Worm (Caenorhabditis elegans): ENCODE results near the gene Y53F4B.24.

The Y53F4B.24 gene

DNA sequence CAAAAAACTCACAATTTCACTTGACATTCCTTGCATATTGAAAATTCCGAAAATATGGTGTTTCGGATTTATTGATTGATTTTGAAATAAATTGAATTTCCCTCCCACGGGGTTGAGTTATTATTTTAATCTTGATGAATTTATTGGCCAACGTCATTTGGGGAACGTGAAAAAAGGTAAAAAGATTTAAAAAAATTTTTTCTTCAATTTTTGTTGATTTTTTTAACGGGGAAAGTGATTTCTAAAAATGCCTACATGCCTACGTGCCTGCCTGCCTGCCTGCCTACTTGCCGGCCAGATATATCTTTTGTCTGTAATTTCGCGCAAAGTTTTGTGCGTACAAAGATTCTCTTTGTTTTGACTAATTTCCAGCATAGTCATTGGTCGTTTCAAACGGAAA lies at the start of gene Y53F4B.24:
Gene Y53F4B.24 (minus strand): TSS at position 101 of the 400 bp plus-strand sequence.
- TF ChIP-seq ama-1 (optimal IDR thresholded peaks at IDR 0.05) (no peak), nhr-11 (tag; optimal IDR thresholded peaks at IDR 0.05) (no peak), elt-2 (tag; optimal IDR thresholded peaks at IDR 0.05) (no peak), ceh-48 (tag; optimal IDR thresholded peaks at IDR 0.05) (no peak), pat-9 (tag; optimal IDR thresholded peaks at IDR 0.05) (no peak), ceh-2 (tag; optimal IDR thresholded peaks at IDR 0.05) (no peak), ztf-16 (tag; optimal IDR thresholded peaks at IDR 0.05) (no peak), fkh-6 (tag; optimal IDR thresholded peaks at IDR 0.05) (no peak), pax-1 (tag; optimal IDR thresholded peaks at IDR 0.05) (no peak), hlh-13 (GFP tag; optimal IDR thresholded peaks at IDR 0.05) (no peak), pqm-1 (tag; optimal IDR thresholded peaks at IDR 0.05) (no peak), nhr-232 (tag; optimal IDR thresholded peaks at IDR 0.05) (no peak), gmeb-2 (tag; optimal IDR thresholded peaks at IDR 0.05) (no peak)

DNA sequence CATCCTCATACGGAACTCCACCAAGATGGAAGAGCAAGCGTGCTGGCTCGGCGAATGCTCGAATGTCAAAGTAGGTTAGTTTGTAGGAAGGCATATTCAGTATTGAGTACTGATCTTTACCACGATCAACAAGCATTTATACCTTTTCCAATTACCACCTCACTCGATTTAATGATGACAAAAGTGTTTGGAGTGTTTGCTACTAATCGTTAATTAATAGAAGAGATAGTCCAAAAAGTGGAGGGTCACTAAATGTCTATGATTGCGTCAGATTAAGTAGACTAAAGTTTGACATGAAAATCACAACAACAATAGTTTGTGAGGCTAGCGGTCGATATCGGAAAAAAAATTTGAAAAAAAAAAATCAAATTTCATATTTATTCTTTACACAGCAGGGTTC lies 48.9 kb upstream of the Y53F4B.24 start, which contains the start of gene gst-34:
Gene gst-34 (minus strand): TSS at position 101 of the 400 bp plus-strand sequence.
- no peak for TF ChIP-seq ceh-22 (tag; optimal IDR thresholded peaks at IDR 0.05)
- no peak for TF ChIP-seq ceh-14 (tag; optimal IDR thresholded peaks at IDR 0.05)
- no peak for TF ChIP-seq ama-1 (optimal IDR thresholded peaks at IDR 0.05)
- TF ChIP-seq ceh-6 (GFP tag; optimal IDR thresholded peaks at IDR 0.05) = no peak
- TF ChIP-seq fkh-10 (GFP tag; optimal IDR thresholded peaks at IDR 0.05) = no peak
- no peak for TF ChIP-seq zip-5 (tag; optimal IDR thresholded peaks at IDR 0.05)
- no peak for TF ChIP-seq pat-9 (tag; optimal IDR thresholded peaks at IDR 0.05)
- no peak for TF ChIP-seq ceh-31 (tag; optimal IDR thresholded peaks at IDR 0.05)
- TF ChIP-seq sox-2 (GFP tag; IDR thresholded peaks at IDR 0.05) = no peak
- TF ChIP-seq K09A11.1 (tag; optimal IDR thresholded peaks at IDR 0.05; ENCODE audit: insufficient read depth) = no peak
- no peak for TF ChIP-seq ttx-3 (tag; optimal IDR thresholded peaks at IDR 0.05)
- TF ChIP-seq ceh-24 (tag; optimal IDR thresholded peaks at IDR 0.05) = no peak
- TF ChIP-seq pag-3 (tag; optimal IDR thresholded peaks at IDR 0.05; ENCODE audit: borderline replicate concordance) = no peak
- TF ChIP-seq lim-6 (tag; optimal IDR thresholded peaks at IDR 0.05) = no peak
- TF ChIP-seq hlh-13 (GFP tag; optimal IDR thresholded peaks at IDR 0.05) = no peak
- no peak for TF ChIP-seq F13H6.1 (tag; optimal IDR thresholded peaks at IDR 0.05)
- no peak for TF ChIP-seq ceh-9 (tag; optimal IDR thresholded peaks at IDR 0.05)
- no peak for TF ChIP-seq tbx-7 (tag; optimal IDR thresholded peaks at IDR 0.05)
- no peak for TF ChIP-seq pqm-1 (tag; optimal IDR thresholded peaks at IDR 0.05)
- TF ChIP-seq Y22D7AL.16 (tag; optimal IDR thresholded peaks at IDR 0.05) = no peak

DNA sequence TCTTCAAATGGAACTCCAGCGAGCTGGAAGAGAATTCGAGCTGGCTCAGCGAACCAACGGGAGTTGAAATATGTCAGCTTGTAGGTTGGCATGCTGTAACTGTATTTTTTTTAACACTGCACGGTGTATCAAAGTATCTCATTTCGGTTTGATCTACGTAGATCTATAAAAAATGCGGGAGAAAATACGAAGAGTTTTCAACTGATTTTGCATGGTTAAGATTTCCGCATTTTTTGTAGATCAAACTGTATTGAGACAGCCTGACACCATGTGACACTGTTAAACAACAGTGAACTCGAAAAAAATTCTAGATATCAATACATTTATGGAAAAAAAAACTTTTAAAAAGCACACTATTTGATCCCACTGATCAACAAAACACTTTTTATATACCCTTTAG lies 44.3 kb upstream of the Y53F4B.24 start, which contains the start of gene gst-32:
Gene gst-32 (minus strand): TSS at position 101 of the 400 bp plus-strand sequence.
- TF ChIP-seq ttx-3 (tag; optimal IDR thresholded peaks at IDR 0.05) = no peak
- no peak for TF ChIP-seq C38D4.7 (GFP tag; optimal IDR thresholded peaks at IDR 0.05)
- TF ChIP-seq elt-4 (tag; optimal IDR thresholded peaks at IDR 0.05) = no peak
- no peak for TF ChIP-seq pha-4 (tag; optimal IDR thresholded peaks at IDR 0.05)
- no peak for TF ChIP-seq ceh-34 (tag; optimal IDR thresholded peaks at IDR 0.05)
- no peak for TF ChIP-seq sox-4 (tag; optimal IDR thresholded peaks at IDR 0.05)
- no peak for TF ChIP-seq lin-11 (tag; optimal IDR thresholded peaks at IDR 0.05)
- no peak for TF ChIP-seq unc-55 (GFP tag; optimal IDR thresholded peaks at IDR 0.05)
- no peak for TF ChIP-seq nfya-1 (tag; optimal IDR thresholded peaks at IDR 0.05)
- no peak for TF ChIP-seq unc-42 (tag; optimal IDR thresholded peaks at IDR 0.05)
- TF ChIP-seq ceh-14 (tag; optimal IDR thresholded peaks at IDR 0.05) = no peak
- TF ChIP-seq zip-5 (tag; optimal IDR thresholded peaks at IDR 0.05) = no peak
- TF ChIP-seq odd-2 (tag; optimal IDR thresholded peaks at IDR 0.05) = no peak
- TF ChIP-seq ama-1 (optimal IDR thresholded peaks at IDR 0.05) = no peak
- no peak for TF ChIP-seq pag-3 (tag; optimal IDR thresholded peaks at IDR 0.05; ENCODE audit: borderline replicate concordance)
- TF ChIP-seq ceh-45 (GFP tag; IDR thresholded peaks at IDR 0.05) = no peak
- no peak for TF ChIP-seq ceh-31 (tag; optimal IDR thresholded peaks at IDR 0.05)

Measured in whole organism, late embryonic.